Worm (Caenorhabditis elegans) whole organism, young adult: ENCODE data around the gene K07C11.7.

Experiments used
- ama-1 ChIP-seq, 3 experiments: fragments of 150-350 bp in 1 of 3; sonication (generic microtip) in 2 of 3; optimal IDR thresholded peaks; 2 replicates each; lab custom pipeline; 2014 to 2018; ENCODE audit warnings: missing biosample characterization in 2 of 3, missing genetic modification characterization in 2 of 3, missing genetic modification reagents in 2 of 3
- pha-4 ChIP-seq: fragments of 150-350 bp; sonication (generic microtip); optimal IDR thresholded peaks from 2 replicates; lab custom pipeline; 2014; ENCODE audit warnings: missing biosample characterization, missing genetic modification reagents, missing genetic modification characterization
- sptf-2 ChIP-seq: fragments of 200-800 bp; sonication (Bioruptor generic); optimal IDR thresholded peaks from 2 replicates; lab custom pipeline; 2018; ENCODE audit warnings: mild to moderate bottlenecking, missing genetic modification characterization, missing compliant biosample characterization
- ztf-22 ChIP-seq: fragments of 200-800 bp; sonication (Bioruptor generic); optimal IDR thresholded peaks from 2 replicates; lab custom pipeline; 2018; ENCODE audit warnings: mild to moderate bottlenecking, missing genetic modification characterization, moderate library complexity, missing compliant biosample characterization

ce11 chrV:8251075-8251474 lies 37.3 kb upstream of the K07C11.7 start:
- TF ChIP-seq ama-1 (optimal IDR thresholded peaks at IDR 0.05; lab: Kevin White, UChicago) (no peak), ama-1 (GFP tag; optimal IDR thresholded peaks at IDR 0.05; lab: Kevin White, UChicago) (no peak), pha-4 (no peak), ztf-22 (GFP tag; lab: Kevin White, UChicago) (no peak), sptf-2 (GFP tag; lab: Kevin White, UChicago) (no peak)
